Worm (Caenorhabditis elegans) whole organism, L2 larva: ENCODE data around the gene far-3.

Experiments
- C34F6.9 ChIP-seq: fragments of 150-350 bp; optimal IDR thresholded peaks from 2 replicates; lab custom pipeline; 2014; ENCODE audit warnings: missing biosample characterization, missing genetic modification characterization
- ama-1 ChIP-seq: fragments of 150-350 bp; optimal IDR thresholded peaks from 2 replicates; lab custom pipeline; 2018; ENCODE audit warnings: inconsistent platforms
- ceh-16 ChIP-seq: fragments of 150-350 bp; optimal IDR thresholded peaks from 2 replicates; lab custom pipeline; 2014; ENCODE audit warnings: missing biosample characterization, missing genetic modification characterization
- ceh-82 ChIP-seq: fragments of 150-350 bp; optimal IDR thresholded peaks from 2 replicates; lab custom pipeline; 2014; ENCODE audit warnings: missing biosample characterization, missing genetic modification characterization
- lin-13 ChIP-seq: fragments of 150-350 bp; optimal IDR thresholded peaks from 2 replicates; lab custom pipeline; 2014; ENCODE audit warnings: missing biosample characterization, missing genetic modification reagents, missing genetic modification characterization
- mdl-1 ChIP-seq, 2 experiments: fragments of 150-350 bp in 1 of 2; sonication (generic microtip) in 1 of 2; optimal IDR thresholded peaks; 2 replicates each; lab custom pipeline; 2017; ENCODE audit warnings: missing biosample characterization in 2 of 2, missing genetic modification characterization in 2 of 2
- unc-55 ChIP-seq: fragments of 150-350 bp; sonication (generic microtip); optimal IDR thresholded peaks from 3 replicates; lab custom pipeline; 2014; ENCODE audit warnings: missing biosample characterization, missing genetic modification reagents, missing genetic modification characterization
- unc-62 ChIP-seq: fragments of 150-350 bp; optimal IDR thresholded peaks from 2 replicates; lab custom pipeline; 2014; ENCODE audit warnings: missing biosample characterization, missing genetic modification reagents, missing genetic modification characterization

ce11 chrV:13002070-13002469, 4.7 kb upstream of the far-3 start, which contains the start of gene inft-2:
- TF ChIP-seq ceh-82 (tag; lab: Kevin White, UChicago) (no peak), unc-55 (GFP tag; lab: Kevin White, UChicago) (no peak), C34F6.9 (tag; lab: Kevin White, UChicago) (no peak), unc-62 (no peak), lin-13 (GFP tag; lab: Kevin White, UChicago) (no peak), ceh-16 (tag; lab: Kevin White, UChicago) (no peak), mdl-1 (tag; optimal IDR thresholded peaks at IDR 0.05; lab: Kevin White, UChicago) (no peak), ama-1 (lab: Kevin White, UChicago) (no peak)
